Worm (Caenorhabditis elegans) whole organism, L4 larva: Measurements from ENCODE around the gene F53B2.8.
A peak's percentile ranks its signal among the peaks of the same experiment; 100 is the strongest.

Experiments
- F49E8.2 ChIP-seq: sonication (generic microtip); optimal IDR thresholded peaks from 2 replicates; lab custom pipeline; 2016; ENCODE audit warnings: missing compliant biosample characterization, mild to moderate bottlenecking, missing genetic modification characterization, borderline replicate concordance
- R02D3.7 ChIP-seq: fragments of 150-350 bp; sonication (generic microtip); optimal IDR thresholded peaks from 3 replicates; lab custom pipeline; 2014; ENCODE audit warnings: missing biosample characterization, missing genetic modification characterization
- T20F7.1 ChIP-seq: fragments of 200-800 bp; sonication (Bioruptor generic); optimal IDR thresholded peaks from 2 replicates; lab custom pipeline; 2018; ENCODE audit warnings: mild to moderate bottlenecking, missing genetic modification characterization, missing compliant biosample characterization
- Y105C5A.15 ChIP-seq: fragments of 200-800 bp; sonication (Bioruptor generic); IDR thresholded peaks from 2 replicates; pipeline ENCODE4 v1.3.6; 2022; ENCODE audit warnings: missing genetic modification characterization, missing compliant biosample characterization
- Y5F2A.4 ChIP-seq: fragments of 200-800 bp; sonication (Bioruptor generic); optimal IDR thresholded peaks from 2 replicates; lab custom pipeline; 2018; ENCODE audit warnings: mild to moderate bottlenecking, missing genetic modification characterization, missing compliant biosample characterization
- Y75B8A.6 ChIP-seq: fragments of 200-800 bp; sonication (Bioruptor generic); IDR thresholded peaks from 2 replicates; pipeline ENCODE4 v1.3.6; 2022; ENCODE audit warnings: missing genetic modification reagents, missing genetic modification characterization, missing compliant biosample characterization
- ZK546.5 ChIP-seq, 2 experiments: sonication (generic microtip); optimal IDR thresholded peaks; 2 replicates each; lab custom pipeline; 2017; ENCODE audit warnings: missing biosample characterization in 2 of 2, missing genetic modification characterization in 2 of 2
- aha-1 ChIP-seq: fragments of 150-350 bp; peaks from one replicate; lab custom pipeline; 2014; ENCODE audit warnings: missing biosample characterization, missing genetic modification characterization
- aly-2 ChIP-seq: sonication (generic microtip); optimal IDR thresholded peaks from 2 replicates; lab custom pipeline; 2018; ENCODE audit warnings: missing biosample characterization, missing genetic modification characterization
- ama-1 ChIP-seq: fragments of 150-350 bp; optimal IDR thresholded peaks from 2 replicates; lab custom pipeline; 2014; ENCODE audit warnings: inconsistent platforms, mixed read lengths
- arid-1 ChIP-seq: fragments of 200-800 bp; sonication (Bioruptor generic); conservative IDR thresholded peaks from 2 replicates; pipeline ENCODE4 v1.3.6; 2022; ENCODE audit warnings: missing genetic modification reagents, missing genetic modification characterization, missing compliant biosample characterization
- attf-4 ChIP-seq: sonication (generic microtip); optimal IDR thresholded peaks from 3 replicates; lab custom pipeline; 2017; ENCODE audit warnings: missing biosample characterization, missing genetic modification characterization
- ceh-62 ChIP-seq: sonication (generic microtip); optimal IDR thresholded peaks from 2 replicates; lab custom pipeline; 2017; ENCODE audit warnings: missing biosample characterization, missing genetic modification characterization
- dmd-8 ChIP-seq: fragments of 200-800 bp; sonication (Bioruptor generic); IDR thresholded peaks from 2 replicates; pipeline ENCODE4 v1.3.6; 2022; ENCODE audit warnings: missing genetic modification characterization, missing compliant biosample characterization
- dmd-9 ChIP-seq: fragments of 200-800 bp; sonication (Bioruptor generic); IDR thresholded peaks from 2 replicates; pipeline ENCODE4 v1.3.6; 2022; ENCODE audit warnings: missing genetic modification reagents, missing genetic modification characterization, missing compliant biosample characterization
- egl-27 ChIP-seq: sonication (generic microtip); optimal IDR thresholded peaks from 3 replicates; lab custom pipeline; 2017; ENCODE audit warnings: missing biosample characterization, missing genetic modification reagents, missing genetic modification characterization
- fos-1 ChIP-seq: fragments of 150-350 bp; optimal IDR thresholded peaks from 2 replicates; lab custom pipeline; 2014; ENCODE audit warnings: missing biosample characterization, missing genetic modification characterization
- hif-1 ChIP-seq, 2 experiments: sonication (generic microtip); optimal IDR thresholded peaks; 2 replicates each; lab custom pipeline; 2016 to 2017; ENCODE audit warnings: missing compliant biosample characterization in 2 of 2, missing genetic modification characterization in 2 of 2, missing genetic modification reagents in 2 of 2, missing genotype in 2 of 2, mild to moderate bottlenecking in 1 of 2
- jun-1 ChIP-seq: fragments of 150-350 bp; optimal IDR thresholded peaks from 2 replicates; lab custom pipeline; 2014; ENCODE audit warnings: missing biosample characterization, missing genetic modification reagents, missing genetic modification characterization
- lin-39 ChIP-seq: fragments of 150-350 bp; optimal IDR thresholded peaks from 2 replicates; lab custom pipeline; 2014; ENCODE audit warnings: missing biosample characterization, missing genetic modification reagents, missing genetic modification characterization
- lir-3 ChIP-seq: sonication (generic microtip); optimal IDR thresholded peaks from 2 replicates; lab custom pipeline; 2016; ENCODE audit warnings: mild to moderate bottlenecking, missing genetic modification characterization, missing compliant biosample characterization
- madf-5 ChIP-seq, 2 experiments: fragments of 200-800 bp; sonication (Bioruptor generic); IDR thresholded peaks; 2 replicates each; pipeline ENCODE4 v1.3.6; 2022; ENCODE audit warnings: missing compliant biosample characterization in 2 of 2, missing genetic modification characterization in 2 of 2
- madf-9 ChIP-seq: fragments of 200-800 bp; sonication (Bioruptor generic); conservative IDR thresholded peaks from 2 replicates; pipeline ENCODE4 v1.3.6; 2022; ENCODE audit warnings: missing genetic modification reagents, missing genetic modification characterization, missing compliant biosample characterization
- mdl-1 ChIP-seq, 2 experiments: fragments of 150-350 bp in 1 of 2; sonication (generic microtip) in 1 of 2; optimal IDR thresholded peaks; 2 replicates each; lab custom pipeline; 2014 to 2017; ENCODE audit warnings: missing biosample characterization in 2 of 2, missing genetic modification characterization in 2 of 2
- mdt-29 ChIP-seq: fragments of 200-800 bp; sonication (Bioruptor generic); IDR thresholded peaks from 2 replicates; pipeline ENCODE4 v1.3.6; 2022; ENCODE audit warnings: missing genetic modification reagents, missing genetic modification characterization, missing compliant biosample characterization
- nhr-11 ChIP-seq: fragments of 150-350 bp; optimal IDR thresholded peaks from 2 replicates; lab custom pipeline; 2014; ENCODE audit warnings: missing biosample characterization, missing genetic modification characterization
- nhr-237 ChIP-seq: sonication (generic microtip); optimal IDR thresholded peaks from 2 replicates; lab custom pipeline; 2017; ENCODE audit warnings: missing biosample characterization, missing genetic modification characterization
- nhr-6 ChIP-seq: fragments of 150-350 bp; optimal IDR thresholded peaks from 2 replicates; lab custom pipeline; 2014; ENCODE audit warnings: missing biosample characterization, missing genetic modification characterization
- pha-4 ChIP-seq, 2 experiments: fragments of 150-350 bp in 1 of 2; fragments of 200-800 bp in 1 of 2; sonication (Bioruptor generic) in 1 of 2; IDR thresholded peaks in 1 of 2; optimal IDR thresholded peaks in 1 of 2; 2 replicates each; pipeline versions ENCODE4 v1.3.6 to Lab custom; 2014 to 2022; ENCODE audit warnings: missing genetic modification characterization in 2 of 2, missing genetic modification reagents in 2 of 2, missing biosample characterization in 1 of 2, missing compliant biosample characterization in 1 of 2
- pqm-1 ChIP-seq: sonication (generic microtip); optimal IDR thresholded peaks from 2 replicates; lab custom pipeline; 2017; ENCODE audit warnings: missing biosample characterization, missing genetic modification characterization
- saeg-2 ChIP-seq: fragments of 200-800 bp; sonication (Bioruptor generic); IDR thresholded peaks from 2 replicates; pipeline ENCODE4 v1.3.6; 2022; ENCODE audit warnings: missing genetic modification reagents, missing genetic modification characterization, missing compliant biosample characterization
- snpc-1.2 ChIP-seq: fragments of 200-800 bp; sonication (Bioruptor generic); IDR thresholded peaks from 2 replicates; pipeline ENCODE4 v1.3.6; 2022; ENCODE audit warnings: missing genetic modification reagents, missing genetic modification characterization, missing compliant biosample characterization
- spr-1 ChIP-seq: sonication (generic microtip); optimal IDR thresholded peaks from 2 replicates; lab custom pipeline; 2016; ENCODE audit warnings: mild to moderate bottlenecking, missing genetic modification characterization, missing compliant biosample characterization
- unc-62 ChIP-seq, 3 experiments: fragments of 150-350 bp in 1 of 3; sonication (generic microtip); optimal IDR thresholded peaks in 2 of 3; peaks in 1 of 3; 1 replicate in 1 of 3; 2 replicates in 2 of 3; lab custom pipeline; 2014 to 2017; ENCODE audit warnings: missing biosample characterization in 3 of 3, missing genetic modification characterization in 3 of 3, missing genetic modification reagents in 3 of 3, missing genotype in 1 of 3
- zfp-2 ChIP-seq: sonication (generic microtip); optimal IDR thresholded peaks from 2 replicates; lab custom pipeline; 2016; ENCODE audit warnings: mild to moderate bottlenecking, missing genetic modification characterization, missing compliant biosample characterization
- ztf-11 ChIP-seq: fragments of 150-350 bp; optimal IDR thresholded peaks from 2 replicates; lab custom pipeline; 2014; ENCODE audit warnings: missing biosample characterization, missing genetic modification characterization

The F53B2.8 gene

DNA sequence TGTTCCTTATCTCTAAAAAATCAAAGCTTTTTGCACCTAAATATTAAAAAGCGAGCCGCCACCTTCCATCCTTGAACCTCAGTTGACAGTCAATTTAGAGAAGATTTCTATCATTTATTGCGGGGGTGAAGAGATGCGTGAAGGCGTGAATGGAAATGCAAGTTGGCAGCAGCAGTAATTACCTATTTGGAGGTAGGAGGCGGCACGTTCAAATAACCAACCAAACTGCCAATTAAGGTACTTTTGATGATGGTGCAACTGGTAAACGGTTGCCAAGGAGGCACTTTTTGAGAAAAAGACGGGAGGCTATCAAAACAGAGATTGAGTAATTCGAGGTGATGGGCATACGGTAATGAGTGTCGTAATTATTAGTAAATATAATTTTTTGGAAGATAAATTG lies 9.2 kb upstream of the F53B2.8 start:
- no peak for TF ChIP-seq ztf-11 (tag; lab: Kevin White, UChicago)
- TF ChIP-seq dmd-8 (GFP tag; lab: Robert Waterston, UW): no peak
- no peak for TF ChIP-seq T20F7.1 (GFP tag; lab: Kevin White, UChicago)
- no peak for TF ChIP-seq lir-3
- no peak for TF ChIP-seq hif-1 (tag; optimal IDR thresholded peaks at IDR 0.05; lab: Kevin White, UChicago)
- no peak for TF ChIP-seq nhr-11
- TF ChIP-seq Y75B8A.6: no peak
- no peak for TF ChIP-seq ama-1 (lab: Kevin White, UChicago)
- TF ChIP-seq nhr-237: no peak
- no peak for TF ChIP-seq dmd-9 (GFP tag; lab: Robert Waterston, UW)
- TF ChIP-seq arid-1 (GFP tag; lab: Robert Waterston, UW): no peak
- no peak for TF ChIP-seq madf-9
- TF ChIP-seq lin-39 (tag; lab: Kevin White, UChicago): no peak
- no peak for TF ChIP-seq egl-27 (tag; lab: Kevin White, UChicago)
- no peak for TF ChIP-seq Y5F2A.4 (GFP tag; lab: Kevin White, UChicago)
- no peak for TF ChIP-seq pqm-1
- no peak for TF ChIP-seq attf-4 (tag; lab: Kevin White, UChicago)
- no peak for TF ChIP-seq pha-4 (GFP tag; IDR thresholded peaks at IDR 0.05; lab: Robert Waterston, UW)
- no peak for TF ChIP-seq pha-4 (tag; optimal IDR thresholded peaks at IDR 0.05; lab: Kevin White, UChicago)

- TF ChIP-seq aha-1 (peak; percentile 21), jun-1 (tag; lab: Kevin White, UChicago) (no peak)
Measured at ce11 chrIV:12531464-12531863, 4.3 kb upstream of the F53B2.8 start.

- no peak for TF ChIP-seq Y105C5A.15 (GFP tag; lab: Robert Waterston, UW)
- no peak for TF ChIP-seq nhr-6 (tag; lab: Kevin White, UChicago)
- no peak for TF ChIP-seq madf-5 (GFP tag; IDR thresholded peaks at IDR 0.05; lab: Robert Waterston, UW)
- TF ChIP-seq mdl-1 (tag; optimal IDR thresholded peaks at IDR 0.05; lab: Kevin White, UChicago): no peak
- TF ChIP-seq F49E8.2 (tag; lab: Kevin White, UChicago): no peak
- TF ChIP-seq ceh-62: no peak
- TF ChIP-seq mdt-29: no peak
- no peak for TF ChIP-seq aly-2 (tag; lab: Kevin White, UChicago)
- TF ChIP-seq snpc-1.2 (GFP tag; lab: Robert Waterston, UW): no peak
- TF ChIP-seq ztf-11 (tag; lab: Kevin White, UChicago): no peak
- no peak for TF ChIP-seq fos-1
- TF ChIP-seq saeg-2 (GFP tag; lab: Robert Waterston, UW): no peak
- no peak for TF ChIP-seq ama-1 (lab: Kevin White, UChicago)
- TF ChIP-seq attf-4 (tag; lab: Kevin White, UChicago): no peak
- TF ChIP-seq zfp-2 (tag; lab: Kevin White, UChicago): no peak
- no peak for TF ChIP-seq R02D3.7 (tag; lab: Kevin White, UChicago)
- TF ChIP-seq aha-1: no peak
- no peak for TF ChIP-seq spr-1 (tag; lab: Kevin White, UChicago)
Measured at ce11 chrIV:12531047-12531446, 3.9 kb upstream of the F53B2.8 start, which contains the start of gene F53B2.5. TSS of gene F53B2.5 (minus strand) at chrIV:12531147.

DNA sequence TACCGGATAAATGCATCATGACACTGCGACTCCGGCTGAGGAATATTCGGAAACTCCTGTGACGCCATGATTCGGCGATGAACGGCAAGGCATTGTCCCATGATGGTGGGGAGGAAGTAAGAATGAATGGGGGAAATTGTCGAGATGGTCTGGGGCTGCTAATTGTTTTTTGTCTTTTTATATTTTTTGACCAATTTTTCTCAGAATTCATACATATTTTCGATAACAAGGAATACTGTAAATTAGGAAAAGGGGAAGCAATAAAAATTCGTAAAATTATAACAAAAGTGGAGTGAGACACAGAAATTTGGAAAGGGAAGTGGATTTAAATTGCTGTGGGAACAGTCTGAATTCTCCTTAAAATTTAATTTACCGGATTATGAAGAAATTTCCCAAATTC lies 1.8 kb downstream of the F53B2.8 start, which contains the start of gene eak-4:
Gene eak-4 (minus strand): TSS at position 101 of the 400 bp plus-strand sequence.
- TF ChIP-seq aha-1 (no peak), ZK546.5 (tag; optimal IDR thresholded peaks at IDR 0.05; lab: Kevin White, UChicago) (no peak), unc-62 (GFP tag; optimal IDR thresholded peaks at IDR 0.05 in 1 of 2; lab: Kevin White, UChicago) (peak in 1 of 2 experiments; percentile 58), unc-62 (tag; optimal IDR thresholded peaks at IDR 0.05; lab: Kevin White, UChicago) (no peak)
